Fruit fly (Drosophila melanogaster) whole organism, prepupa: ENCODE results near the gene RpS29.

Source experiments
- Blimp-1 ChIP-seq: fragments of 200-800 bp; sonication (Bioruptor generic); optimal IDR thresholded peaks from 3 replicates; lab custom pipeline; 2017; ENCODE audit warnings: missing biosample characterization, missing genetic modification characterization, mild to moderate bottlenecking, moderate library complexity, missing genetic modification reagents
- CG10631 ChIP-seq: fragments of 200-800 bp; sonication (Bioruptor generic); optimal IDR thresholded peaks from 2 replicates; lab custom pipeline; 2016; ENCODE audit warnings: missing biosample characterization, missing genetic modification characterization
- CG10669 ChIP-seq: fragments of 200-800 bp; sonication (Bioruptor generic); optimal IDR thresholded peaks from 3 replicates; lab custom pipeline; 2018; ENCODE audit warnings: missing biosample characterization, mild to moderate bottlenecking, missing genetic modification characterization, moderate library complexity
- CG11294 ChIP-seq: fragments of 200-800 bp; sonication (Bioruptor generic); IDR thresholded peaks from 2 replicates; pipeline ENCODE4 v1.3.6; 2022; ENCODE audit warnings: missing biosample characterization, missing genetic modification characterization
- CG11902 ChIP-seq: fragments of 200-800 bp; sonication (Bioruptor generic); optimal IDR thresholded peaks from 3 replicates; lab custom pipeline; 2016; ENCODE audit warnings: missing biosample characterization, missing genetic modification characterization
- CG3032 ChIP-seq: fragments of 200-800 bp; optimal IDR thresholded peaks from 2 replicates; lab custom pipeline; 2019; ENCODE audit warnings: missing biosample characterization, mild to moderate bottlenecking, missing genetic modification characterization, moderate library complexity
- CG31627 ChIP-seq: fragments of 200-800 bp; sonication (Bioruptor generic); optimal IDR thresholded peaks from 3 replicates; lab custom pipeline; 2016; ENCODE audit warnings: missing biosample characterization, missing genetic modification characterization
- CG3919 ChIP-seq: fragments of 200-800 bp; sonication (Bioruptor generic); optimal IDR thresholded peaks from 3 replicates; lab custom pipeline; 2016; ENCODE audit warnings: missing biosample characterization, missing genetic modification characterization
- CG4318 ChIP-seq: fragments of 200-800 bp; sonication (Bioruptor generic); optimal IDR thresholded peaks from 3 replicates; lab custom pipeline; 2017; ENCODE audit warnings: missing biosample characterization, mild to moderate bottlenecking, missing genetic modification characterization
- CG6792 ChIP-seq: fragments of 200-800 bp; sonication (Bioruptor generic); optimal IDR thresholded peaks from 3 replicates; lab custom pipeline; 2016; ENCODE audit warnings: missing biosample characterization, missing genetic modification characterization
- CG6808 ChIP-seq: fragments of 200-800 bp; sonication (Bioruptor generic); optimal IDR thresholded peaks from 3 replicates; lab custom pipeline; 2017; ENCODE audit warnings: missing biosample characterization, missing genetic modification characterization, mild to moderate bottlenecking, moderate library complexity, missing genetic modification reagents
- CG6854 ChIP-seq: fragments of 200-800 bp; sonication (Bioruptor generic); optimal IDR thresholded peaks from 2 replicates; lab custom pipeline; 2017; ENCODE audit warnings: missing biosample characterization, mild to moderate bottlenecking, missing genetic modification characterization
- CG7368 ChIP-seq: fragments of 200-800 bp; sonication (Bioruptor generic); optimal IDR thresholded peaks from 3 replicates; lab custom pipeline; 2016; ENCODE audit warnings: missing biosample characterization, missing genetic modification characterization
- CG8119 ChIP-seq: fragments of 200-800 bp; sonication (Bioruptor generic); IDR thresholded peaks from 3 replicates; pipeline ENCODE4 v1.3.6; 2022; ENCODE audit warnings: missing biosample characterization, missing genetic modification characterization
- CG8632 ChIP-seq: fragments of 200-800 bp; sonication (Bioruptor generic); optimal IDR thresholded peaks from 3 replicates; lab custom pipeline; 2016; ENCODE audit warnings: missing biosample characterization, missing genetic modification characterization
- CG9139 ChIP-seq: fragments of 200-800 bp; sonication (Bioruptor generic); optimal IDR thresholded peaks from 3 replicates; lab custom pipeline; 2017; ENCODE audit warnings: missing biosample characterization, mild to moderate bottlenecking, missing genetic modification characterization
- Eip75B ChIP-seq: fragments of 200-800 bp; sonication (Bioruptor generic); optimal IDR thresholded peaks from 3 replicates; lab custom pipeline; 2016; ENCODE audit warnings: missing biosample characterization, missing genetic modification characterization
- Eip78C ChIP-seq: fragments of 200-800 bp; sonication (Bioruptor generic); peaks from one replicate; lab custom pipeline; 2016; ENCODE audit warnings: missing biosample characterization, missing genetic modification characterization
- Eip93F ChIP-seq: fragments of 200-800 bp; sonication (Bioruptor generic); optimal IDR thresholded peaks from 2 replicates; lab custom pipeline; 2016; ENCODE audit warnings: missing biosample characterization, mild to moderate bottlenecking, missing genetic modification characterization
- Ets21C ChIP-seq: fragments of 200-800 bp; sonication (Bioruptor generic); optimal IDR thresholded peaks from 3 replicates; lab custom pipeline; 2016; ENCODE audit warnings: missing biosample characterization, missing genetic modification characterization
- Ets96B ChIP-seq: fragments of 200-800 bp; optimal IDR thresholded peaks from 2 replicates; lab custom pipeline; 2019; ENCODE audit warnings: missing biosample characterization, mild to moderate bottlenecking, missing genetic modification characterization, moderate library complexity
- Hr38 ChIP-seq: sonication (Bioruptor generic); optimal IDR thresholded peaks from 2 replicates; lab custom pipeline; 2016; ENCODE audit warnings: missing biosample characterization, missing genetic modification characterization
- Hr4 ChIP-seq: fragments of 200-800 bp; sonication (Bioruptor generic); optimal IDR thresholded peaks from 3 replicates; lab custom pipeline; 2016; ENCODE audit warnings: missing biosample characterization, missing genetic modification characterization
- Lpt ChIP-seq: fragments of 200-800 bp; sonication (Bioruptor generic); optimal IDR thresholded peaks from 3 replicates; lab custom pipeline; 2016; ENCODE audit warnings: missing biosample characterization, missing genetic modification characterization
- Met ChIP-seq: fragments of 200-800 bp; sonication (Bioruptor generic); optimal IDR thresholded peaks from 3 replicates; lab custom pipeline; 2016; ENCODE audit warnings: missing biosample characterization, missing genetic modification characterization
- OdsH ChIP-seq: fragments of 200-800 bp; sonication (Bioruptor generic); optimal IDR thresholded peaks from 3 replicates; lab custom pipeline; 2016; ENCODE audit warnings: missing biosample characterization, missing genetic modification characterization
- Sox15 ChIP-seq: fragments of 200-800 bp; sonication (Bioruptor generic); optimal IDR thresholded peaks from 3 replicates; lab custom pipeline; 2016; ENCODE audit warnings: missing biosample characterization, missing genetic modification characterization
- acj6 ChIP-seq: fragments of 200-800 bp; sonication (Bioruptor generic); optimal IDR thresholded peaks from 3 replicates; lab custom pipeline; 2016; ENCODE audit warnings: missing biosample characterization, missing genetic modification characterization
- dsx ChIP-seq: fragments of 200-800 bp; optimal IDR thresholded peaks from 3 replicates; lab custom pipeline; 2019; ENCODE audit warnings: missing biosample characterization, mild to moderate bottlenecking, missing genetic modification characterization, moderate library complexity; ENCODE audit not compliant: poor library complexity, severe bottlenecking
- eg ChIP-seq: fragments of 200-800 bp; sonication (Bioruptor generic); IDR thresholded peaks from 3 replicates; pipeline ENCODE4 v1.3.6; 2022; ENCODE audit warnings: missing biosample characterization, missing genetic modification characterization
- esn ChIP-seq: fragments of 200-800 bp; sonication (Bioruptor generic); optimal IDR thresholded peaks from 2 replicates; lab custom pipeline; 2016; ENCODE audit warnings: missing biosample characterization, mild to moderate bottlenecking, missing genetic modification characterization, moderate library complexity
- fd85E ChIP-seq: fragments of 200-800 bp; sonication (Bioruptor generic); optimal IDR thresholded peaks from 3 replicates; lab custom pipeline; 2016; ENCODE audit warnings: missing biosample characterization, missing genetic modification characterization
- fkh ChIP-seq: fragments of 200-800 bp; sonication (Bioruptor generic); optimal IDR thresholded peaks from 3 replicates; lab custom pipeline; 2017; ENCODE audit warnings: missing biosample characterization, mild to moderate bottlenecking, missing genetic modification characterization, moderate library complexity
- net ChIP-seq: fragments of 200-800 bp; sonication (Bioruptor generic); optimal IDR thresholded peaks from 3 replicates; lab custom pipeline; 2016; ENCODE audit warnings: missing biosample characterization, missing genetic modification characterization
- pdm3 ChIP-seq: fragments of 200-800 bp; sonication (Bioruptor generic); optimal IDR thresholded peaks from 3 replicates; lab custom pipeline; 2016; ENCODE audit warnings: missing biosample characterization, missing genetic modification characterization
- ss ChIP-seq, 2 experiments: fragments of 200-800 bp; sonication (Bioruptor generic); optimal IDR thresholded peaks; 2 replicates in 1 of 2; 3 replicates in 1 of 2; lab custom pipeline; 2017 to 2018; ENCODE audit warnings: mild to moderate bottlenecking in 2 of 2, missing biosample characterization in 2 of 2, missing genetic modification characterization in 2 of 2, moderate library complexity in 1 of 2
- svp ChIP-seq: fragments of 200-800 bp; sonication (Bioruptor generic); peaks from one replicate; lab custom pipeline; 2016; ENCODE audit warnings: missing biosample characterization, missing genetic modification characterization
- topi ChIP-seq: fragments of 200-800 bp; sonication (Bioruptor generic); optimal IDR thresholded peaks from 3 replicates; lab custom pipeline; 2016; ENCODE audit warnings: missing biosample characterization, missing genetic modification characterization
- vri ChIP-seq: fragments of 200-800 bp; sonication (Bioruptor generic); optimal IDR thresholded peaks from 3 replicates; lab custom pipeline; 2016; ENCODE audit warnings: missing biosample characterization, mild to moderate bottlenecking, missing genetic modification characterization

RpS29 gene

dm6 chr3R:9756187-9756586 is 21.7 kb upstream of the RpS29 start, which contains the start of the genes Alg12 and Rpt3R:
Alg12 (plus strand) TSS chr3R:9756491.
Rpt3R (minus strand) TSS chr3R:9756510.
- TF ChIP-seq Eip93F = no peak
- no peak for TF ChIP-seq Sox15 (GFP tag; lab: Kevin White, UChicago)
- no peak for TF ChIP-seq Hr38 (GFP tag; lab: Kevin White, UChicago)
- TF ChIP-seq CG11902 (GFP tag; lab: Kevin White, UChicago) = no peak
- TF ChIP-seq Eip75B (GFP tag; lab: Kevin White, UChicago) = no peak
- TF ChIP-seq CG31627 (GFP tag; lab: Kevin White, UChicago) = no peak
- no peak for TF ChIP-seq esn
- no peak for TF ChIP-seq eg
- TF ChIP-seq OdsH (GFP tag; lab: Kevin White, UChicago) = no peak
- no peak for TF ChIP-seq fkh (GFP tag; lab: Kevin White, UChicago)
- TF ChIP-seq Met (GFP tag; lab: Kevin White, UChicago) = no peak
- no peak for TF ChIP-seq fd85E (GFP tag; lab: Kevin White, UChicago)
- TF ChIP-seq ss (GFP tag; optimal IDR thresholded peaks at IDR 0.05; lab: Kevin White, UChicago) = no peak
- TF ChIP-seq CG10669 (GFP tag; lab: Kevin White, UChicago) = no peak
- TF ChIP-seq CG6854 = no peak
- TF ChIP-seq CG8632 = no peak
- no peak for TF ChIP-seq pdm3 (GFP tag; lab: Kevin White, UChicago)
- TF ChIP-seq CG7368 (GFP tag; lab: Kevin White, UChicago) = no peak
- TF ChIP-seq vri (GFP tag; lab: Kevin White, UChicago) = no peak

dm6 chr3R:9759360-9760191 is 18.3 kb upstream of the RpS29 start, which contains the start of gene Mpi:
Mpi (plus strand) TSS chr3R:9759622.
- TF ChIP-seq CG8119 (GFP tag; lab: Robert Waterston, UW) (0 out of 3 replicates have a peak, but pooled peaks have one; percentile 23), svp (GFP tag; lab: Kevin White, UChicago) (peak; percentile 98), Lpt (no peak), CG3032 (tag; lab: Kevin White, UChicago) (peak; percentile 36), Ets96B (tag; lab: Kevin White, UChicago) (no peak), esn (peak; percentile 34), Hr4 (GFP tag; lab: Kevin White, UChicago) (no peak), CG6808 (GFP tag; lab: Kevin White, UChicago) (no peak), acj6 (no peak), eg (0 out of 3 replicates have a peak, but pooled peaks have one; percentile 30)

- TF ChIP-seq CG9139 (GFP tag; lab: Kevin White, UChicago) (no peak), CG6854 (no peak), CG6792 (GFP tag; lab: Kevin White, UChicago) (no peak), net (GFP tag; lab: Kevin White, UChicago) (no peak), Blimp-1 (GFP tag; lab: Kevin White, UChicago) (no peak), CG3919 (GFP tag; lab: Kevin White, UChicago) (no peak), Eip78C (GFP tag; lab: Kevin White, UChicago) (peak; percentile 61), topi (peak; percentile 44), CG11294 (GFP tag; lab: Robert Waterston, UW) (no peak), fd85E (GFP tag; lab: Kevin White, UChicago) (no peak), dsx (GFP tag; lab: Kevin White, UChicago) (no peak), CG11902 (GFP tag; lab: Kevin White, UChicago) (no peak), Hr38 (GFP tag; lab: Kevin White, UChicago) (no peak), Lpt (no peak), CG6808 (GFP tag; lab: Kevin White, UChicago) (no peak), Ets21C (no peak), CG10631 (GFP tag; lab: Kevin White, UChicago) (no peak), CG3032 (tag; lab: Kevin White, UChicago) (peak; percentile 13), eg (no peak), CG4318 (GFP tag; lab: Kevin White, UChicago) (no peak)
These were observed 14.6 kb upstream of the RpS29 start, which contains the start of the genes Snap24 and CG8478 for dm6 chr3R:9762955-9763931. Snap24 (minus strand) TSS chr3R:9763150. CG8478 (plus strand) TSS chr3R:9763650.
